Worm (Caenorhabditis elegans) whole organism, L4 larva: ENCODE data around the gene otub-3.

Experiments used
- D1046.2 ChIP-seq: fragments of 200-800 bp; sonication (Bioruptor generic); IDR thresholded peaks from 2 replicates; pipeline ENCODE4 v1.3.6; 2022; ENCODE audit warnings: missing genetic modification characterization, missing compliant biosample characterization
- F26F4.8 ChIP-seq: fragments of 200-800 bp; sonication (Bioruptor generic); conservative IDR thresholded peaks from 2 replicates; pipeline ENCODE4 v1.3.6; 2022; ENCODE audit warnings: missing genetic modification characterization, missing compliant biosample characterization
- F37D6.2 ChIP-seq: sonication (generic microtip); optimal IDR thresholded peaks from 2 replicates; lab custom pipeline; 2016; ENCODE audit warnings: mild to moderate bottlenecking, missing genetic modification characterization, missing compliant biosample characterization
- R02D3.7 ChIP-seq: fragments of 150-350 bp; sonication (generic microtip); optimal IDR thresholded peaks from 3 replicates; lab custom pipeline; 2014; ENCODE audit warnings: missing biosample characterization, missing genetic modification characterization
- T20F7.1 ChIP-seq: fragments of 200-800 bp; sonication (Bioruptor generic); optimal IDR thresholded peaks from 2 replicates; lab custom pipeline; 2018; ENCODE audit warnings: mild to moderate bottlenecking, missing genetic modification characterization, missing compliant biosample characterization
- Y48G9A.11 ChIP-seq: fragments of 200-800 bp; sonication (Bioruptor generic); IDR thresholded peaks from 2 replicates; pipeline ENCODE4 v1.3.6; 2022; ENCODE audit warnings: missing genetic modification reagents, missing genetic modification characterization, missing compliant biosample characterization
- aly-2 ChIP-seq: sonication (generic microtip); optimal IDR thresholded peaks from 2 replicates; lab custom pipeline; 2018; ENCODE audit warnings: missing biosample characterization, missing genetic modification characterization
- attf-4 ChIP-seq: sonication (generic microtip); optimal IDR thresholded peaks from 3 replicates; lab custom pipeline; 2017; ENCODE audit warnings: missing biosample characterization, missing genetic modification characterization
- ceh-28 ChIP-seq: fragments of 150-350 bp; optimal IDR thresholded peaks from 2 replicates; lab custom pipeline; 2014; ENCODE audit warnings: missing biosample characterization, missing genetic modification reagents, missing genetic modification characterization
- ceh-44 ChIP-seq: fragments of 200-800 bp; sonication (Bioruptor generic); IDR thresholded peaks from 2 replicates; pipeline ENCODE4 v1.3.6; 2022; ENCODE audit warnings: missing genetic modification reagents, missing genetic modification characterization, missing compliant biosample characterization
- ceh-62 ChIP-seq: sonication (generic microtip); optimal IDR thresholded peaks from 2 replicates; lab custom pipeline; 2017; ENCODE audit warnings: missing biosample characterization, missing genetic modification characterization
- cey-2 ChIP-seq: sonication (generic microtip); optimal IDR thresholded peaks from 3 replicates; lab custom pipeline; 2017; ENCODE audit warnings: missing genetic modification characterization, mild to moderate bottlenecking, missing compliant biosample characterization, antibody characterized with exemption, borderline replicate concordance; ENCODE audit not compliant: insufficient read depth
- daf-12 ChIP-seq: fragments of 150-350 bp; optimal IDR thresholded peaks from 2 replicates; lab custom pipeline; 2014; ENCODE audit warnings: missing biosample characterization, missing genetic modification reagents, missing genetic modification characterization
- daf-8 ChIP-seq: fragments of 200-800 bp; sonication (Bioruptor generic); IDR thresholded peaks from 2 replicates; pipeline ENCODE4 v1.3.6; 2022; ENCODE audit warnings: missing genetic modification characterization, missing compliant biosample characterization
- dmd-6 ChIP-seq: fragments of 200-800 bp; sonication (Bioruptor generic); IDR thresholded peaks from 2 replicates; pipeline ENCODE4 v1.3.6; 2022; ENCODE audit warnings: missing genetic modification reagents, missing genetic modification characterization, missing compliant biosample characterization
- dmd-8 ChIP-seq: fragments of 200-800 bp; sonication (Bioruptor generic); IDR thresholded peaks from 2 replicates; pipeline ENCODE4 v1.3.6; 2022; ENCODE audit warnings: missing genetic modification characterization, missing compliant biosample characterization
- dmd-9 ChIP-seq: fragments of 200-800 bp; sonication (Bioruptor generic); IDR thresholded peaks from 2 replicates; pipeline ENCODE4 v1.3.6; 2022; ENCODE audit warnings: missing genetic modification reagents, missing genetic modification characterization, missing compliant biosample characterization
- dpl-1 ChIP-seq: fragments of 150-350 bp; optimal IDR thresholded peaks from 2 replicates; lab custom pipeline; 2014; ENCODE audit warnings: missing biosample characterization, missing genetic modification reagents, missing genetic modification characterization
- dve-1 ChIP-seq: sonication (generic microtip); optimal IDR thresholded peaks from 2 replicates; lab custom pipeline; 2017; ENCODE audit warnings: antibody characterized with exemption, mild to moderate bottlenecking, missing genetic modification characterization, missing compliant biosample characterization; ENCODE audit not compliant: insufficient read depth
- egl-43 ChIP-seq: fragments of 200-800 bp; sonication (Bioruptor generic); IDR thresholded peaks from 2 replicates; pipeline ENCODE4 v1.3.6; 2022; ENCODE audit warnings: missing genetic modification reagents, missing genetic modification characterization, missing compliant biosample characterization
- fos-1 ChIP-seq: fragments of 150-350 bp; optimal IDR thresholded peaks from 2 replicates; lab custom pipeline; 2014; ENCODE audit warnings: missing biosample characterization, missing genetic modification characterization
- hlh-11 ChIP-seq: fragments of 200-800 bp; sonication (Bioruptor generic); optimal IDR thresholded peaks from 2 replicates; lab custom pipeline; 2018; ENCODE audit warnings: mild to moderate bottlenecking, missing genetic modification characterization, missing compliant biosample characterization
- lin-1 ChIP-seq: fragments of 200-800 bp; sonication (Bioruptor generic); IDR thresholded peaks from 2 replicates; pipeline ENCODE4 v1.3.6; 2022; ENCODE audit warnings: missing genetic modification reagents, missing genetic modification characterization, missing compliant biosample characterization
- lin-39 ChIP-seq: fragments of 150-350 bp; optimal IDR thresholded peaks from 2 replicates; lab custom pipeline; 2014; ENCODE audit warnings: missing biosample characterization, missing genetic modification reagents, missing genetic modification characterization
- lsy-2 ChIP-seq, 2 experiments: fragments of 150-350 bp in 1 of 2; sonication (generic microtip) in 1 of 2; optimal IDR thresholded peaks; 2 replicates each; lab custom pipeline; 2014 to 2017; ENCODE audit warnings: missing biosample characterization in 2 of 2, missing genetic modification characterization in 2 of 2
- mdl-1 ChIP-seq, 2 experiments: fragments of 150-350 bp in 1 of 2; sonication (generic microtip) in 1 of 2; optimal IDR thresholded peaks; 2 replicates each; lab custom pipeline; 2014 to 2017; ENCODE audit warnings: missing biosample characterization in 2 of 2, missing genetic modification characterization in 2 of 2
- mes-2 ChIP-seq: sonication (generic microtip); optimal IDR thresholded peaks from 2 replicates; lab custom pipeline; 2016; ENCODE audit warnings: missing genotype, mild to moderate bottlenecking, missing genetic modification characterization, missing compliant biosample characterization; ENCODE audit not compliant: poor library complexity, severe bottlenecking
- nhr-111 ChIP-seq: fragments of 200-800 bp; sonication (Bioruptor generic); optimal IDR thresholded peaks from 2 replicates; lab custom pipeline; 2018; ENCODE audit warnings: mild to moderate bottlenecking, missing genetic modification characterization, missing compliant biosample characterization
- nhr-237 ChIP-seq: sonication (generic microtip); optimal IDR thresholded peaks from 2 replicates; lab custom pipeline; 2017; ENCODE audit warnings: missing biosample characterization, missing genetic modification characterization
- nhr-28 ChIP-seq: fragments of 150-350 bp; optimal IDR thresholded peaks from 2 replicates; lab custom pipeline; 2014; ENCODE audit warnings: missing biosample characterization, missing genetic modification characterization
- nhr-42 ChIP-seq: fragments of 200-800 bp; sonication (Bioruptor generic); IDR thresholded peaks from 2 replicates; pipeline ENCODE4 v1.3.6; 2022; ENCODE audit warnings: missing genetic modification characterization, missing compliant biosample characterization
- php-3 ChIP-seq: fragments of 200-800 bp; sonication (Bioruptor generic); IDR thresholded peaks from 2 replicates; pipeline ENCODE4 v1.3.6; 2022; ENCODE audit warnings: missing genetic modification reagents, missing genetic modification characterization, missing compliant biosample characterization
- snpc-1.2 ChIP-seq: fragments of 200-800 bp; sonication (Bioruptor generic); IDR thresholded peaks from 2 replicates; pipeline ENCODE4 v1.3.6; 2022; ENCODE audit warnings: missing genetic modification reagents, missing genetic modification characterization, missing compliant biosample characterization
- tag-97 ChIP-seq: fragments of 200-800 bp; sonication (Bioruptor generic); IDR thresholded peaks from 2 replicates; pipeline ENCODE4 v1.3.6; 2022; ENCODE audit warnings: missing genetic modification characterization, missing compliant biosample characterization
- tra-1 ChIP-seq: fragments of 200-800 bp; sonication (Bioruptor generic); IDR thresholded peaks from 2 replicates; pipeline ENCODE4 v1.3.6; 2022; ENCODE audit warnings: missing genetic modification reagents, missing genetic modification characterization, missing compliant biosample characterization
- unc-39 ChIP-seq: sonication (generic microtip); optimal IDR thresholded peaks from 2 replicates; lab custom pipeline; 2017; ENCODE audit warnings: missing biosample characterization, missing genetic modification characterization
- unc-62 ChIP-seq, 3 experiments: fragments of 150-350 bp in 1 of 3; sonication (generic microtip); optimal IDR thresholded peaks in 2 of 3; peaks in 1 of 3; 1 replicate in 1 of 3; 2 replicates in 2 of 3; lab custom pipeline; 2014 to 2017; ENCODE audit warnings: missing biosample characterization in 3 of 3, missing genetic modification characterization in 3 of 3, missing genetic modification reagents in 3 of 3, missing genotype in 1 of 3
- zag-1 ChIP-seq: fragments of 150-350 bp; optimal IDR thresholded peaks from 2 replicates; lab custom pipeline; 2014; ENCODE audit warnings: missing biosample characterization, missing genetic modification characterization
- zfp-2 ChIP-seq: sonication (generic microtip); optimal IDR thresholded peaks from 2 replicates; lab custom pipeline; 2016; ENCODE audit warnings: mild to moderate bottlenecking, missing genetic modification characterization, missing compliant biosample characterization
- zfp-3 ChIP-seq: fragments of 200-800 bp; sonication (Bioruptor generic); conservative IDR thresholded peaks from 2 replicates; pipeline ENCODE4 v1.3.6; 2022; ENCODE audit warnings: missing genetic modification reagents, missing genetic modification characterization, missing compliant biosample characterization
- ztf-7 ChIP-seq: fragments of 150-350 bp; optimal IDR thresholded peaks from 2 replicates; lab custom pipeline; 2014; ENCODE audit warnings: missing biosample characterization, missing genetic modification characterization

Gene otub-3

DNA sequence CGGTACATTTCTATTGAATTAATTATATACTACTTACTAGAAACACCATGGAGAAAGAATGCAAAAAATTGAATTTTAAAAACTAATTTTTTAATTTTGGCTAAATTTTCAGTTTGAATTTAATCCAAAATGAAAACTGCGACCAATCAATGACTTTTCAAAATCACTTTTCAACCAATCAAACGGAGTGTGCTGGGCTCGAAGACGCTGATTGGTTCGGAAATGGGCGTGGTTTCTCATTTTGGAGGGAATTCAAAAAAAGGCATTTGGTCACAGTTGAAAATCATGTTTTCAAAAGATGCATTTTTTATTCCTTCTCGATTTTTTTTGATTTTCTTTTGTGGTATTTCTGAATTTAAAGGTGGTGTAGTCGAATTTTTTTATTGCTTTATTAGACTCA lies 21.0 kb downstream of the otub-3 start:
- TF ChIP-seq lsy-2 (tag; optimal IDR thresholded peaks at IDR 0.05; lab: Kevin White, UChicago) = no peak

DNA sequence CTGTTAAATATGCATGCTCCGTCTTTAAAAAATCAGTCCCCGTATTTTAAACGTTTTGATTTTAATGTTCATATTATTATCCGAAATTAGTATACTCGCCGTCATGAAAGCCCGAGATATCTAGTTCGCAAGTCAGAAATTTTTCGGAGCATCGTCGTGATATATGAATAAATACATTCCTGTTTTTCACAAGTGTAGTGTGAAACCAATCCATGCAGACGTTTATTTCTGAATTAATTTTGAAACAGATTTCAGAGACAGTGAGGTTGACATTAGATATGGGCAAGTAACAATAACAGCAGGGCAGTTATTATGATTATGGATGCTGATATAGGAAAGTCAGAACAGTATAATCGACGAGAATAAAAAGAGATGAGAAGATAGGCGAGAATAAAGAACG lies 24.5 kb downstream of the otub-3 start:
- TF ChIP-seq zfp-3 (GFP tag; lab: Robert Waterston, UW) (no peak), snpc-1.2 (GFP tag; lab: Robert Waterston, UW) (peak; percentile 34; the same call in 1 of the 2 replicates)

DNA sequence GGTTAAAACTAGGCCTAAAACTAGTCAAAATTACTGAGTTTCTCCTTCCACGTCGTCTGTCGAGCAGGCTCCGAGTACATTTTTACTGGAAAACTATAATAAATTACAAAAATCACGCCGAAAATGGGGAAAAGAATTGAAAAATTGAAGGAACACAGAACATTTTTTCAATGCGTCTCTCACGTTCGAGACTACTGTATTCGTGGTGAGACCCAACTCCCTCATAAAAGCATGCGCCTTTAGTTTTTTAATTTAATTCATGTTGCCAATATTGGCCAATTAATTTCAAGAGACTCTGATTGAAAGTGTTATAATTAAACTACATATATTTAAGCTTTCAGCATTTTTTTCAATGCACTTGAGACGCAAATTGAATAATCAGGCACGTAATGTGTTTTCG lies 26.2 kb downstream of the otub-3 start:
- TF ChIP-seq nhr-111 (GFP tag; lab: Kevin White, UChicago) (no peak), dmd-6 (no peak), snpc-1.2 (GFP tag; lab: Robert Waterston, UW) (0 out of 2 replicates have a peak, but pooled peaks have one; percentile 6)

DNA sequence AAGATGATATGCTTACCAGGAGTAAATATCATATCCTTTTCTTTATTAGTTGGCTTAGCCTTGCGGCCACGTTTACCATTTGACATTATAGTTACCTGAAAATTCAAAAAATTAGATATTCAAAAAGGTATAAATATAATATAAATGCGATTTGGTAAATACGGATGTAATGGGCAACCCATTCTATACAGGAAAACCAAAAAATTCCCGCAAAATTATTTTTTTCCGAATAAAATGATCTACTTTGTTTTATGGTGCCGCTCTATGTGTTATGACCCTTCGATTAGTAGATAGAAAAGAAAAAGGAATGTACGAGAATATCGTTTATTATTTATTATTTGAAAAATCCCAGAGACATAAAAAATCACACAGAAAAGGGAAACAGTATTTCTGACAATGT lies 26.8 kb downstream of the otub-3 start, which contains the start of gene elli-1:
Gene elli-1 (minus strand): TSS at position 101 of the 400 bp plus-strand sequence.
- TF ChIP-seq daf-12 (tag; lab: Kevin White, UChicago) (no peak), egl-43 (GFP tag; lab: Robert Waterston, UW) (no peak), zfp-2 (tag; lab: Kevin White, UChicago) (no peak), mdl-1 (tag; optimal IDR thresholded peaks at IDR 0.05; lab: Kevin White, UChicago) (no peak), R02D3.7 (tag; lab: Kevin White, UChicago) (no peak), attf-4 (tag; lab: Kevin White, UChicago) (no peak), cey-2 (tag; lab: Kevin White, UChicago) (no peak), mes-2 (tag; lab: Kevin White, UChicago) (no peak), nhr-237 (tag; lab: Kevin White, UChicago) (no peak), hlh-11 (no peak), php-3 (GFP tag; lab: Robert Waterston, UW) (no peak), lsy-2 (tag; optimal IDR thresholded peaks at IDR 0.05; lab: Kevin White, UChicago) (no peak), D1046.2 (GFP tag; lab: Robert Waterston, UW) (no peak), tag-97 (GFP tag; lab: Robert Waterston, UW) (no peak), zag-1 (tag; lab: Kevin White, UChicago) (no peak), daf-8 (GFP tag; lab: Robert Waterston, UW) (no peak), dpl-1 (GFP tag; lab: Kevin White, UChicago) (no peak), ztf-7 (tag; lab: Kevin White, UChicago) (no peak), nhr-28 (tag; lab: Kevin White, UChicago) (no peak)

DNA sequence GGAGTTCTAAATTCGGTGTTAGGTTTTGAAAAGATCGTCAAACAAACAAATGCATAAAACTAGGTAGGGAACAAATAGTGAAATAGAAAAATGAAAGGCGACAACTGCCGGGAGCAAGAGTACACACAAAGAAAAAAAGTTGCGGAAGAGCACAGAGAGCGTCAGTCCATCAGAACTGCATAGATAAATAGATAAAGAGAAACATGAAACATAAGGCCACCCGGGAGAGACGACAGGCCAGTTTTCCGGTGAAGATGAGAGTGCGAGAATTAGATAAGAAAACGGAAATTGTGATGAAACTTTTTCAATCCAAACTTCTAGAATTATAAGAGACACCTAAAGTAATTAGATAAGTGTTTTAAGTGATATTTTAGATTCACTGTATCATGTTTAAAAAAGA lies 29.8 kb downstream of the otub-3 start:
- TF ChIP-seq F26F4.8 (no peak), D1046.2 (GFP tag; lab: Robert Waterston, UW) (no peak), lin-1 (GFP tag; lab: Robert Waterston, UW) (peak; percentile 71; the same call in 1 of the 2 replicates), dmd-8 (GFP tag; lab: Robert Waterston, UW) (no peak), ceh-62 (tag; lab: Kevin White, UChicago) (no peak), ceh-44 (no peak), cey-2 (tag; lab: Kevin White, UChicago) (no peak), nhr-42 (GFP tag; lab: Robert Waterston, UW) (no peak), hlh-11 (peak; percentile 73), Y48G9A.11 (no peak), nhr-28 (tag; lab: Kevin White, UChicago) (peak; percentile 61), aly-2 (tag; lab: Kevin White, UChicago) (no peak), dmd-6 (no peak; the same call in none of the 2 replicates), snpc-1.2 (GFP tag; lab: Robert Waterston, UW) (no peak), R02D3.7 (tag; lab: Kevin White, UChicago) (no peak), T20F7.1 (GFP tag; lab: Kevin White, UChicago) (no peak), egl-43 (GFP tag; lab: Robert Waterston, UW) (no peak), fos-1 (tag; lab: Kevin White, UChicago) (no peak), dve-1 (tag; lab: Kevin White, UChicago) (peak; percentile 59), zfp-3 (GFP tag; lab: Robert Waterston, UW) (no peak), F37D6.2 (tag; lab: Kevin White, UChicago) (no peak), dmd-9 (GFP tag; lab: Robert Waterston, UW) (no peak), tra-1 (GFP tag; lab: Robert Waterston, UW) (0 out of 2 replicates have a peak, but pooled peaks have one; percentile 44), ceh-28 (no peak), tag-97 (GFP tag; lab: Robert Waterston, UW) (no peak), unc-39 (no peak), unc-62 (GFP tag; optimal IDR thresholded peaks at IDR 0.05 in 1 of 2; lab: Kevin White, UChicago) (peak in 1 of 2 experiments; percentile 74), unc-62 (tag; optimal IDR thresholded peaks at IDR 0.05; lab: Kevin White, UChicago) (no peak), lsy-2 (tag; optimal IDR thresholded peaks at IDR 0.05; lab: Kevin White, UChicago) (peak in 1 of 2 experiments; percentile 4), lin-39 (tag; lab: Kevin White, UChicago) (no peak)
